Fruit fly (Drosophila melanogaster): ENCODE measurements around the gene bdwf.
A peak's percentile ranks its signal among the peaks of the same experiment; 100 is the strongest.

Gene bdwf

dm6 chr3R:17020956-17021355, 22.0 kb downstream of the bdwf start, which contains the start of gene Adsl (continued):
- peak; percentile 80 for TF ChIP-seq CG2116 (GFP tag; optimal IDR thresholded peaks at IDR 0.05)
- TF ChIP-seq phol (tag; optimal IDR thresholded peaks at IDR 0.05), result peak; percentile 77
- peak; percentile 48 for TF ChIP-seq tap (tag; optimal IDR thresholded peaks at IDR 0.05)
- TF ChIP-seq CG9797 (GFP tag; optimal IDR thresholded peaks at IDR 0.05), result peak; percentile 86
- peak; percentile 56 for TF ChIP-seq ara (GFP tag; IDR thresholded peaks at IDR 0.05)
- peak; percentile 49; the same call in 1 of the 2 replicates for TF ChIP-seq Nf-YA (GFP tag; IDR thresholded peaks at IDR 0.05)
- no peak for TF ChIP-seq Opbp (GFP tag; IDR thresholded peaks at IDR 0.05; ENCODE audit: partially characterized antibody)
- TF ChIP-seq tio (GFP tag; optimal IDR thresholded peaks at IDR 0.05), result no peak
- peak; percentile 3 for TF ChIP-seq CG15696 (tag; optimal IDR thresholded peaks at IDR 0.05)
- TF ChIP-seq CG13894 (tag; optimal IDR thresholded peaks at IDR 0.05), result no peak
- TF ChIP-seq dati (GFP tag; IDR thresholded peaks at IDR 0.05), result no peak
- no peak for TF ChIP-seq ems (GFP tag; optimal IDR thresholded peaks at IDR 0.05)
- TF ChIP-seq CG5180 (GFP tag; optimal IDR thresholded peaks at IDR 0.05), result peak; percentile 49
- peak; percentile 54 for TF ChIP-seq bigmax (GFP tag; optimal IDR thresholded peaks at IDR 0.05)
- TF ChIP-seq CG12236 (GFP tag; optimal IDR thresholded peaks at IDR 0.05), result no peak
- peak in 1 of 2 experiments; percentile 9 for TF ChIP-seq Hr51 (GFP tag; optimal IDR thresholded peaks at IDR 0.05)
- peak; percentile 79 for TF ChIP-seq HHEX (GFP tag; optimal IDR thresholded peaks at IDR 0.05)
- no peak for TF ChIP-seq Adf1 (GFP tag; IDR thresholded peaks at IDR 0.05)
- TF ChIP-seq H15 (GFP tag; IDR thresholded peaks at IDR 0.05), result no peak
- peak; percentile 56 for TF ChIP-seq Fer2 (tag; optimal IDR thresholded peaks at IDR 0.05)
- TF ChIP-seq CG11504 (tag; optimal IDR thresholded peaks at IDR 0.05), result no peak
- TF ChIP-seq CG2875 (GFP tag; optimal IDR thresholded peaks at IDR 0.05), result peak; percentile 83
- no peak; the same call in 1 of the 3 replicates for TF ChIP-seq CG17361 (GFP tag; IDR thresholded peaks at IDR 0.05)
- TF ChIP-seq CG7556 (GFP tag; optimal IDR thresholded peaks at IDR 0.05), result no peak
- peak; percentile 5 for TF ChIP-seq ash1 (GFP tag; optimal IDR thresholded peaks at IDR 0.05)
- TF ChIP-seq CG8944 (GFP tag; optimal IDR thresholded peaks at IDR 0.05), result no peak
- TF ChIP-seq hb (GFP tag; IDR thresholded peaks at IDR 0.05; ENCODE audit: partially characterized antibody), result no peak
- no peak for TF ChIP-seq PHDP (tag; optimal IDR thresholded peaks at IDR 0.05)
- peak; percentile 53 for TF ChIP-seq Nf-YB (GFP tag; optimal IDR thresholded peaks at IDR 0.05)
- TF ChIP-seq slp2 (GFP tag; optimal IDR thresholded peaks at IDR 0.05), result peak; percentile 46
- peak; percentile 60 for TF ChIP-seq Jarid2 (GFP tag; optimal IDR thresholded peaks at IDR 0.05)
- TF ChIP-seq ham (GFP tag; IDR thresholded peaks at IDR 0.05), result no peak
- no peak for TF ChIP-seq CG15601 (tag; optimal IDR thresholded peaks at IDR 0.05)
- peak; percentile 30 for TF ChIP-seq CG8281 (tag; optimal IDR thresholded peaks at IDR 0.05)
- peak; percentile 63; the same call in 1 of the 2 replicates for TF ChIP-seq stc (GFP tag; IDR thresholded peaks at IDR 0.05)
- peak; percentile 72 for TF ChIP-seq zfh1 (GFP tag; IDR thresholded peaks at IDR 0.05)
- no peak for TF ChIP-seq yki (optimal IDR thresholded peaks at IDR 0.05)
- TF ChIP-seq CG10274 (GFP tag; optimal IDR thresholded peaks at IDR 0.05), result peak; percentile 34
- TF ChIP-seq B-H2 (GFP tag; optimal IDR thresholded peaks at IDR 0.05), result no peak
- TF ChIP-seq CG18476 (GFP tag; optimal IDR thresholded peaks at IDR 0.05), result no peak
- TF ChIP-seq CG3726 (GFP tag; IDR thresholded peaks at IDR 0.05), result no peak
- no peak for TF ChIP-seq Atf6 (GFP tag; IDR thresholded peaks at IDR 0.05)
- TF ChIP-seq Hsf (GFP tag; optimal IDR thresholded peaks at IDR 0.05), result peak; percentile 32
- TF ChIP-seq gcm2 (GFP tag; optimal IDR thresholded peaks at IDR 0.05), result peak; percentile 41
- peak; percentile 2 for TF ChIP-seq HLH54F (GFP tag; optimal IDR thresholded peaks at IDR 0.05)
- TF ChIP-seq CG10979 (tag; optimal IDR thresholded peaks at IDR 0.05), result peak; percentile 73
- peak; percentile 3 for TF ChIP-seq eyg (GFP tag; optimal IDR thresholded peaks at IDR 0.05)
- TF ChIP-seq Dek (tag; optimal IDR thresholded peaks at IDR 0.05), result no peak
- TF ChIP-seq ranshi (GFP tag; IDR thresholded peaks at IDR 0.05), result no peak; the same call in 1 of the 2 replicates
- TF ChIP-seq CG6654 (GFP tag; optimal IDR thresholded peaks at IDR 0.05), result peak; percentile 7
- TF ChIP-seq pum (GFP tag; optimal IDR thresholded peaks at IDR 0.05), result no peak
